Worm (Caenorhabditis elegans) whole organism, L1 larva: ENCODE data around the gene acbp-4.

ENCODE experiments used
- C04F5.9 ChIP-seq: sonication (generic microtip); optimal IDR thresholded peaks from 2 replicates; lab custom pipeline; 2016; ENCODE audit warnings: missing genetic modification characterization, missing compliant biosample characterization
- C16A3.4 ChIP-seq: fragments of 150-350 bp; optimal IDR thresholded peaks from 2 replicates; lab custom pipeline; 2014; ENCODE audit warnings: missing biosample characterization, missing genetic modification characterization
- C34B4.2 ChIP-seq: sonication (generic microtip); optimal IDR thresholded peaks from 2 replicates; lab custom pipeline; 2017; ENCODE audit warnings: mild to moderate bottlenecking, missing genetic modification characterization, missing compliant biosample characterization
- F16B12.6 ChIP-seq: fragments of 150-350 bp; optimal IDR thresholded peaks from 2 replicates; lab custom pipeline; 2014; ENCODE audit warnings: missing biosample characterization, missing genetic modification characterization
- aly-2 ChIP-seq: fragments of 150-350 bp; optimal IDR thresholded peaks from 2 replicates; lab custom pipeline; 2014; ENCODE audit warnings: missing biosample characterization, missing genetic modification characterization
- ama-1 ChIP-seq: fragments of 150-350 bp; optimal IDR thresholded peaks from 2 replicates; lab custom pipeline; 2014
- blmp-1 ChIP-seq: fragments of 150-350 bp; optimal IDR thresholded peaks from 2 replicates; lab custom pipeline; 2014; ENCODE audit warnings: missing biosample characterization, missing genetic modification characterization
- ceh-8 ChIP-seq: fragments of 200-800 bp; sonication (Bioruptor generic); optimal IDR thresholded peaks from 2 replicates; lab custom pipeline; 2018; ENCODE audit warnings: mild to moderate bottlenecking, missing genetic modification characterization, moderate library complexity, missing compliant biosample characterization
- ceh-82 ChIP-seq, 3 experiments: fragments of 150-350 bp in 1 of 3; sonication (generic microtip) in 2 of 3; optimal IDR thresholded peaks; 2 replicates each; lab custom pipeline; 2014 to 2017; ENCODE audit warnings: missing biosample characterization in 3 of 3, missing genetic modification characterization in 3 of 3
- ceh-88 ChIP-seq: fragments of 200-800 bp; sonication (Bioruptor generic); IDR thresholded peaks from 2 replicates; pipeline ENCODE4 v1.3.6; 2022; ENCODE audit warnings: missing genetic modification characterization, missing compliant biosample characterization
- ces-1 ChIP-seq: fragments of 150-350 bp; optimal IDR thresholded peaks from 2 replicates; lab custom pipeline; 2014; ENCODE audit warnings: missing biosample characterization, missing genetic modification reagents, missing genetic modification characterization
- efl-1 ChIP-seq, 4 experiments: fragments of 150-350 bp; optimal IDR thresholded peaks in 3 of 4; peaks in 1 of 4; 1 replicate in 1 of 4; 2 replicates in 3 of 4; lab custom pipeline; 2014; ENCODE audit warnings: missing biosample characterization in 2 of 4, missing genetic modification characterization in 2 of 4, missing genetic modification reagents in 2 of 4
- egl-13 ChIP-seq: sonication (generic microtip); optimal IDR thresholded peaks from 2 replicates; lab custom pipeline; 2016; ENCODE audit warnings: missing genotype, missing genetic modification reagents, missing genetic modification characterization, missing compliant biosample characterization
- egl-27 ChIP-seq, 2 experiments: fragments of 150-350 bp in 1 of 2; sonication (generic microtip); optimal IDR thresholded peaks; 3 replicates each; lab custom pipeline; 2017 to 2018; ENCODE audit warnings: missing biosample characterization in 2 of 2, missing genetic modification characterization in 2 of 2, missing genetic modification reagents in 2 of 2
- elt-3 ChIP-seq, 6 experiments: fragments of 150-350 bp in 1 of 6; sonication (generic microtip); optimal IDR thresholded peaks; 2 replicates each; lab custom pipeline; 2017 to 2018; ENCODE audit warnings: missing biosample characterization in 6 of 6, missing genetic modification characterization in 6 of 6, inconsistent platforms in 1 of 6
- ets-5 ChIP-seq: fragments of 200-800 bp; sonication (Bioruptor generic); IDR thresholded peaks from 2 replicates; pipeline ENCODE4 v1.3.6; 2022; ENCODE audit warnings: missing genetic modification characterization, missing compliant biosample characterization
- fkh-10 ChIP-seq: sonication (generic microtip); optimal IDR thresholded peaks from 2 replicates; lab custom pipeline; 2017; ENCODE audit warnings: missing biosample characterization, missing genetic modification reagents, missing genetic modification characterization
- fkh-4 ChIP-seq: sonication (generic microtip); optimal IDR thresholded peaks from 2 replicates; lab custom pipeline; 2016; ENCODE audit warnings: missing compliant biosample characterization, missing genetic modification characterization, borderline replicate concordance
- fkh-8 ChIP-seq: sonication (generic microtip); optimal IDR thresholded peaks from 2 replicates; lab custom pipeline; 2016; ENCODE audit warnings: mild to moderate bottlenecking, missing genetic modification characterization, missing compliant biosample characterization
- fos-1 ChIP-seq: fragments of 150-350 bp; optimal IDR thresholded peaks from 2 replicates; lab custom pipeline; 2014; ENCODE audit warnings: missing biosample characterization, missing genetic modification characterization
- grh-1 ChIP-seq: fragments of 200-800 bp; sonication (Bioruptor generic); IDR thresholded peaks from 2 replicates; pipeline ENCODE4 v1.3.6; 2022; ENCODE audit warnings: missing genetic modification reagents, missing genetic modification characterization, missing compliant biosample characterization
- hlh-17 ChIP-seq: fragments of 200-800 bp; sonication (Bioruptor generic); optimal IDR thresholded peaks from 2 replicates; lab custom pipeline; 2018; ENCODE audit warnings: missing genetic modification characterization, mild to moderate bottlenecking, missing compliant biosample characterization, moderate library complexity, borderline replicate concordance
- hlh-4 ChIP-seq: sonication (generic microtip); optimal IDR thresholded peaks from 2 replicates; lab custom pipeline; 2016; ENCODE audit warnings: mild to moderate bottlenecking, missing genetic modification characterization, missing compliant biosample characterization
- hpl-2 ChIP-seq: fragments of 150-350 bp; optimal IDR thresholded peaks from 2 replicates; lab custom pipeline; 2014; ENCODE audit warnings: missing biosample characterization, missing genetic modification reagents, missing genetic modification characterization
- irx-1 ChIP-seq: sonication (generic microtip); optimal IDR thresholded peaks from 2 replicates; lab custom pipeline; 2016; ENCODE audit warnings: missing genetic modification characterization, missing compliant biosample characterization
- isw-1 ChIP-seq: fragments of 200-800 bp; sonication (Bioruptor generic); IDR thresholded peaks from 2 replicates; pipeline ENCODE4 v1.3.6; 2022; ENCODE audit warnings: missing genetic modification characterization, missing compliant biosample characterization
- lin-35 ChIP-seq, 2 experiments: fragments of 150-350 bp; optimal IDR thresholded peaks; 2 replicates each; lab custom pipeline; 2014; ENCODE audit warnings: missing biosample characterization in 2 of 2, missing genetic modification characterization in 2 of 2, missing genetic modification reagents in 2 of 2
- mab-9 ChIP-seq: fragments of 200-800 bp; sonication (Bioruptor generic); IDR thresholded peaks from 2 replicates; pipeline ENCODE4 v1.3.6; 2022; ENCODE audit warnings: missing genetic modification reagents, missing genetic modification characterization, missing compliant biosample characterization
- mdl-1 ChIP-seq, 2 experiments: fragments of 150-350 bp; optimal IDR thresholded peaks; 2 replicates each; lab custom pipeline; 2014 to 2017; ENCODE audit warnings: missing biosample characterization in 2 of 2, missing genetic modification characterization in 2 of 2, inconsistent platforms in 1 of 2
- mef-2 ChIP-seq: fragments of 150-350 bp; optimal IDR thresholded peaks from 2 replicates; lab custom pipeline; 2014; ENCODE audit warnings: missing biosample characterization, missing genetic modification characterization
- mep-1 ChIP-seq: fragments of 150-350 bp; optimal IDR thresholded peaks from 2 replicates; lab custom pipeline; 2014; ENCODE audit warnings: missing biosample characterization, missing genetic modification characterization
- nhr-12 ChIP-seq: sonication (generic microtip); optimal IDR thresholded peaks from 2 replicates; lab custom pipeline; 2017; ENCODE audit warnings: missing biosample characterization, missing genetic modification characterization
- nhr-20 ChIP-seq: sonication (generic microtip); optimal IDR thresholded peaks from 2 replicates; lab custom pipeline; 2016; ENCODE audit warnings: mild to moderate bottlenecking, missing genetic modification characterization, missing compliant biosample characterization
- nhr-28 ChIP-seq: fragments of 150-350 bp; optimal IDR thresholded peaks from 2 replicates; lab custom pipeline; 2014; ENCODE audit warnings: missing biosample characterization, missing genetic modification characterization
- nhr-47 ChIP-seq: sonication (generic microtip); optimal IDR thresholded peaks from 2 replicates; lab custom pipeline; 2016; ENCODE audit warnings: mild to moderate bottlenecking, missing genetic modification characterization, moderate library complexity, missing compliant biosample characterization
- nhr-71 ChIP-seq: sonication (generic microtip); optimal IDR thresholded peaks from 2 replicates; lab custom pipeline; 2016; ENCODE audit warnings: mild to moderate bottlenecking, missing genetic modification characterization, moderate library complexity, missing compliant biosample characterization
- nhr-76 ChIP-seq: sonication (generic microtip); optimal IDR thresholded peaks from 2 replicates; lab custom pipeline; 2017; ENCODE audit warnings: missing biosample characterization, missing genetic modification characterization
- nhr-77 ChIP-seq: fragments of 150-350 bp; optimal IDR thresholded peaks from 2 replicates; lab custom pipeline; 2014; ENCODE audit warnings: missing biosample characterization, missing genetic modification characterization
- nhr-84 ChIP-seq: sonication (generic microtip); optimal IDR thresholded peaks from 2 replicates; lab custom pipeline; 2017; ENCODE audit warnings: missing biosample characterization, missing genetic modification characterization
- nhr-85 ChIP-seq: sonication (generic microtip); peaks from one replicate; lab custom pipeline; 2016; ENCODE audit warnings: missing genetic modification characterization, inconsistent platforms, missing compliant biosample characterization
- nhr-90 ChIP-seq: sonication (generic microtip); optimal IDR thresholded peaks from 2 replicates; lab custom pipeline; 2016; ENCODE audit warnings: mild to moderate bottlenecking, missing genetic modification characterization, missing compliant biosample characterization; ENCODE audit not compliant: poor library complexity
- pag-3 ChIP-seq: sonication (generic microtip); optimal IDR thresholded peaks from 2 replicates; lab custom pipeline; 2017; ENCODE audit warnings: missing genetic modification characterization, mild to moderate bottlenecking, missing compliant biosample characterization, antibody characterized with exemption, borderline replicate concordance; ENCODE audit not compliant: insufficient read depth
- rnt-1 ChIP-seq: sonication (generic microtip); optimal IDR thresholded peaks from 2 replicates; lab custom pipeline; 2016; ENCODE audit warnings: mild to moderate bottlenecking, missing genetic modification characterization, moderate library complexity, missing compliant biosample characterization
- skn-1 ChIP-seq: fragments of 150-350 bp; optimal IDR thresholded peaks from 2 replicates; lab custom pipeline; 2014; ENCODE audit warnings: missing biosample characterization, missing genetic modification characterization
- snpc-4 ChIP-seq: fragments of 150-350 bp; optimal IDR thresholded peaks from 2 replicates; lab custom pipeline; 2014; ENCODE audit warnings: missing biosample characterization, missing genetic modification characterization
- snu-23 ChIP-seq: sonication (generic microtip); optimal IDR thresholded peaks from 2 replicates; lab custom pipeline; 2016; ENCODE audit warnings: missing genetic modification characterization, missing compliant biosample characterization
- swsn-7 ChIP-seq: sonication (generic microtip); optimal IDR thresholded peaks from 2 replicates; lab custom pipeline; 2016; ENCODE audit warnings: missing genetic modification characterization, missing compliant biosample characterization
- tbx-2 ChIP-seq: sonication (generic microtip); optimal IDR thresholded peaks from 2 replicates; lab custom pipeline; 2016; ENCODE audit warnings: missing genetic modification characterization, missing compliant biosample characterization
- unc-130 ChIP-seq: fragments of 150-350 bp; optimal IDR thresholded peaks from 2 replicates; lab custom pipeline; 2017; ENCODE audit warnings: missing biosample characterization, missing genetic modification characterization, inconsistent platforms
- unc-98 ChIP-seq: fragments of 200-800 bp; sonication (Bioruptor generic); IDR thresholded peaks from 2 replicates; pipeline ENCODE4 v1.3.6; 2022; ENCODE audit warnings: missing genetic modification characterization, missing compliant biosample characterization
- vab-15 ChIP-seq: sonication (generic microtip); optimal IDR thresholded peaks from 2 replicates; lab custom pipeline; 2017; ENCODE audit warnings: missing genotype, mild to moderate bottlenecking, missing genetic modification characterization, missing compliant biosample characterization
- zip-4 ChIP-seq: fragments of 200-800 bp; sonication (Bioruptor generic); optimal IDR thresholded peaks from 2 replicates; lab custom pipeline; 2018; ENCODE audit warnings: mild to moderate bottlenecking, missing genetic modification characterization, moderate library complexity, missing compliant biosample characterization
- ztf-11 ChIP-seq, 2 experiments: sonication (generic microtip); optimal IDR thresholded peaks; 2 replicates each; lab custom pipeline; 2016 to 2017; ENCODE audit warnings: missing genetic modification characterization in 2 of 2, missing biosample characterization in 1 of 2, missing compliant biosample characterization in 1 of 2

The acbp-4 gene

ce11 chrIII:7272828-7273227 is 36.1 kb downstream of the acbp-4 start:
- TF ChIP-seq snu-23 (GFP tag; lab: Kevin White, UChicago) (peak; percentile 77), nhr-85 (tag; lab: Kevin White, UChicago) (peak; percentile 96), C16A3.4 (tag; lab: Kevin White, UChicago) (peak; percentile 21), snpc-4 (tag; lab: Kevin White, UChicago) (no peak), isw-1 (GFP tag; lab: Robert Waterston, UW) (no peak), ceh-88 (GFP tag; lab: Robert Waterston, UW) (no peak), rnt-1 (peak; percentile 27), fkh-8 (tag; lab: Kevin White, UChicago) (no peak), vab-15 (no peak), hlh-17 (GFP tag; lab: Kevin White, UChicago) (no peak), ces-1 (GFP tag; lab: Kevin White, UChicago) (no peak), ceh-8 (no peak), efl-1 (optimal IDR thresholded peaks at IDR 0.05; lab: Kevin White, UChicago) (peak; percentile 2 to 53), efl-1 (GFP tag; optimal IDR thresholded peaks at IDR 0.05 in 1 of 2; lab: Kevin White, UChicago) (peak; percentile 24 to 95), C34B4.2 (tag; lab: Kevin White, UChicago) (no peak), C04F5.9 (no peak), ama-1 (lab: Kevin White, UChicago) (no peak), nhr-28 (tag; lab: Kevin White, UChicago) (no peak), elt-3 (tag; optimal IDR thresholded peaks at IDR 0.05; lab: Kevin White, UChicago) (peak in 5 of 6 experiments; percentile 27 to 94 (median 77)), egl-13 (tag; lab: Kevin White, UChicago) (no peak), fos-1 (tag; lab: Kevin White, UChicago) (no peak), nhr-77 (no peak), ztf-11 (tag; optimal IDR thresholded peaks at IDR 0.05; lab: Kevin White, UChicago) (no peak), unc-130 (tag; lab: Kevin White, UChicago) (peak; percentile 77), ceh-82 (tag; optimal IDR thresholded peaks at IDR 0.05; lab: Kevin White, UChicago) (peak in 1 of 3 experiments; percentile 8), unc-98 (GFP tag; lab: Robert Waterston, UW) (no peak), mep-1 (peak; percentile 82), skn-1 (tag; lab: Kevin White, UChicago) (no peak), grh-1 (GFP tag; lab: Robert Waterston, UW) (peak; percentile 53), blmp-1 (tag; lab: Kevin White, UChicago) (peak; percentile 96), ets-5 (GFP tag; lab: Robert Waterston, UW) (no peak), hlh-4 (no peak), mab-9 (no peak), mdl-1 (tag; optimal IDR thresholded peaks at IDR 0.05; lab: Kevin White, UChicago) (peak in 1 of 2 experiments; percentile 84), lin-35 (GFP tag; optimal IDR thresholded peaks at IDR 0.05; lab: Kevin White, UChicago) (peak in 1 of 2 experiments; percentile 79), egl-27 (tag; optimal IDR thresholded peaks at IDR 0.05; lab: Kevin White, UChicago) (no peak), aly-2 (tag; lab: Kevin White, UChicago) (no peak), fkh-4 (tag; lab: Kevin White, UChicago) (no peak), nhr-90 (tag; lab: Kevin White, UChicago) (peak; percentile 82), nhr-84 (tag; lab: Kevin White, UChicago) (no peak), nhr-12 (tag; lab: Kevin White, UChicago) (no peak), nhr-71 (peak; percentile 90), swsn-7 (tag; lab: Kevin White, UChicago) (peak; percentile 37), irx-1 (tag; lab: Kevin White, UChicago) (peak; percentile 21), pag-3 (tag; lab: Kevin White, UChicago) (no peak), mef-2 (tag; lab: Kevin White, UChicago) (no peak), tbx-2 (tag; lab: Kevin White, UChicago) (peak; percentile 69), fkh-10 (no peak), nhr-47 (tag; lab: Kevin White, UChicago) (peak; percentile 56), nhr-20 (peak; percentile 97), F16B12.6 (no peak), hpl-2 (GFP tag; lab: Kevin White, UChicago) (no peak), nhr-76 (tag; lab: Kevin White, UChicago) (no peak), zip-4 (GFP tag; lab: Kevin White, UChicago) (no peak)
